Worm (Caenorhabditis elegans) whole organism, midembryonic: Measurements from ENCODE around the gene nas-15.

Experiments used
- flt-1 ChIP-seq: fragments of 200-800 bp; sonication (Bioruptor generic); IDR thresholded peaks from 2 replicates; pipeline ENCODE4 v1.3.6; 2022; ENCODE audit warnings: missing genetic modification characterization, missing compliant biosample characterization
- ref-1 ChIP-seq: fragments of 200-800 bp; sonication (Bioruptor generic); conservative IDR thresholded peaks from 2 replicates; pipeline ENCODE4 v1.3.6; 2022; ENCODE audit warnings: missing genetic modification reagents, missing genetic modification characterization, missing compliant biosample characterization
- ztf-23 ChIP-seq: fragments of 200-800 bp; sonication (Bioruptor generic); IDR thresholded peaks from 2 replicates; pipeline ENCODE4 v1.3.6; 2022; ENCODE audit warnings: missing genetic modification reagents, missing genetic modification characterization, missing compliant biosample characterization
- ztf-29 ChIP-seq: fragments of 200-800 bp; sonication (Bioruptor generic); IDR thresholded peaks from 2 replicates; pipeline ENCODE4 v1.3.6; 2022; ENCODE audit warnings: missing genetic modification reagents, missing genetic modification characterization, missing compliant biosample characterization

ce11 chrX:813063-813462 is 35.5 kb downstream of the nas-15 start, which contains the start of gene F25E2.3:
- no peak for TF ChIP-seq ztf-29 (GFP tag; lab: Robert Waterston, UW)
- no peak for TF ChIP-seq flt-1 (GFP tag; lab: Robert Waterston, UW)
- no peak for TF ChIP-seq ref-1 (GFP tag; lab: Robert Waterston, UW)
- TF ChIP-seq ztf-23 (GFP tag; lab: Robert Waterston, UW) = no peak
